Fruit fly (Drosophila melanogaster): ENCODE results near the gene CG13640.
A peak's percentile ranks its signal among the peaks of the same experiment; 100 is the strongest.

CG13640 gene

dm6 chr3R:24905959-24906634, 44.1 kb upstream of the CG13640 start, which contains the start of gene CG13643 (continued):
- peak; percentile 88 for TF ChIP-seq Eip78C (GFP tag)
- peak; percentile 1 for TF ChIP-seq cyc (GFP tag; optimal IDR thresholded peaks at IDR 0.05)
- no peak for TF ChIP-seq esn (GFP tag; optimal IDR thresholded peaks at IDR 0.05)
- TF ChIP-seq CG4318 (GFP tag; optimal IDR thresholded peaks at IDR 0.05) = peak; percentile 64
- TF ChIP-seq CG7368 (GFP tag; optimal IDR thresholded peaks at IDR 0.05) = peak; percentile 11
- TF ChIP-seq Lpt (GFP tag; optimal IDR thresholded peaks at IDR 0.05) = peak; percentile 36
- peak; percentile 54 for TF ChIP-seq Blimp-1 (GFP tag; optimal IDR thresholded peaks at IDR 0.05)
- no peak for TF ChIP-seq CG31627 (GFP tag; optimal IDR thresholded peaks at IDR 0.05)
- TF ChIP-seq Sox14 (GFP tag; optimal IDR thresholded peaks at IDR 0.05) = no peak
- no peak for TF ChIP-seq Hr38 (GFP tag; optimal IDR thresholded peaks at IDR 0.05)
- no peak for TF ChIP-seq CG9139 (GFP tag; optimal IDR thresholded peaks at IDR 0.05)
- TF ChIP-seq CG8632 (GFP tag; optimal IDR thresholded peaks at IDR 0.05) = peak; percentile 66
- peak; percentile 86 for TF ChIP-seq CG8119 (GFP tag; IDR thresholded peaks at IDR 0.05)
- TF ChIP-seq Sox15 (GFP tag; optimal IDR thresholded peaks at IDR 0.05) = no peak
- peak; percentile 31; the same call in 1 of the 3 replicates for TF ChIP-seq eg (GFP tag; IDR thresholded peaks at IDR 0.05)
- peak; percentile 75 for TF ChIP-seq CG6276 (GFP tag; optimal IDR thresholded peaks at IDR 0.05)
- TF ChIP-seq fkh (GFP tag; optimal IDR thresholded peaks at IDR 0.05) = no peak
- TF ChIP-seq CG32006 (GFP tag; optimal IDR thresholded peaks at IDR 0.05) = peak; percentile 85
- TF ChIP-seq dsx (GFP tag; optimal IDR thresholded peaks at IDR 0.05; ENCODE audit: poor library complexity, severe bottlenecking) = peak; percentile 12
- TF ChIP-seq Gug (GFP tag; IDR thresholded peaks at IDR 0.05) = no peak
- TF ChIP-seq Hr39 (GFP tag; optimal IDR thresholded peaks at IDR 0.05) = no peak
- 0 out of 3 replicates have a peak, but pooled peaks have one; percentile 6 for TF ChIP-seq CG6163 (GFP tag; IDR thresholded peaks at IDR 0.05)
- peak; percentile 23 for TF ChIP-seq pdm3 (GFP tag; optimal IDR thresholded peaks at IDR 0.05)
- TF ChIP-seq Ets21C (GFP tag; optimal IDR thresholded peaks at IDR 0.05) = no peak
- TF ChIP-seq salr (GFP tag; optimal IDR thresholded peaks at IDR 0.05) = peak in 1 of 2 experiments; percentile 71
- no peak for TF ChIP-seq CG1621 (tag; optimal IDR thresholded peaks at IDR 0.05)
- TF ChIP-seq CG11762 (GFP tag; optimal IDR thresholded peaks at IDR 0.05; ENCODE audit: insufficient read depth) = peak; percentile 69
- peak; percentile 17 for TF ChIP-seq CG16779 (tag; optimal IDR thresholded peaks at IDR 0.05)

- TF ChIP-seq CG16779 (tag; optimal IDR thresholded peaks at IDR 0.05) (no peak), acj6 (GFP tag; optimal IDR thresholded peaks at IDR 0.05) (no peak), Eip93F (GFP tag; optimal IDR thresholded peaks at IDR 0.05) (no peak), Sox15 (GFP tag; optimal IDR thresholded peaks at IDR 0.05) (no peak), CG6792 (GFP tag; optimal IDR thresholded peaks at IDR 0.05) (no peak), CG6808 (GFP tag; optimal IDR thresholded peaks at IDR 0.05) (no peak), CG34406 (GFP tag; optimal IDR thresholded peaks at IDR 0.05) (no peak), Ets96B (tag; optimal IDR thresholded peaks at IDR 0.05) (no peak), CG3919 (GFP tag; optimal IDR thresholded peaks at IDR 0.05) (no peak), CG31627 (GFP tag; optimal IDR thresholded peaks at IDR 0.05) (no peak), Smox (GFP tag; optimal IDR thresholded peaks at IDR 0.05) (no peak)
These were observed 38.9 kb upstream of the CG13640 start, which contains the start of gene CG10845 for dm6 chr3R:24900816-24901215. CG10845 (plus strand) TSS chr3R:24901116.

dm6 chr3R:24894419-24895206, 32.6 kb upstream of the CG13640 start, which contains the start of the genes CG31121 and CG11069:
CG31121 (minus strand) TSS chr3R:24894605.
CG11069 (plus strand) TSS chr3R:24894742.
- TF ChIP-seq CG1621 (tag; optimal IDR thresholded peaks at IDR 0.05) = peak; percentile 1
- TF ChIP-seq Eip78C (GFP tag) = peak; percentile 68
- TF ChIP-seq Sox102F (GFP tag; optimal IDR thresholded peaks at IDR 0.05) = no peak
- peak; percentile 59; the same call in 1 of the 3 replicates for TF ChIP-seq eg (GFP tag; IDR thresholded peaks at IDR 0.05)
- peak; percentile 9 for TF ChIP-seq net (GFP tag; optimal IDR thresholded peaks at IDR 0.05)
- no peak for TF ChIP-seq Sox15 (GFP tag; optimal IDR thresholded peaks at IDR 0.05)
- peak; percentile 6 for TF ChIP-seq CG3919 (GFP tag; optimal IDR thresholded peaks at IDR 0.05)
- TF ChIP-seq ss (GFP tag; optimal IDR thresholded peaks at IDR 0.05) = peak in 1 of 2 experiments; percentile 3
- peak; percentile 3 for TF ChIP-seq CG11762 (GFP tag; optimal IDR thresholded peaks at IDR 0.05; ENCODE audit: insufficient read depth)
- peak; percentile 29; the same call in 2 of the 3 replicates for TF ChIP-seq CG8119 (GFP tag; IDR thresholded peaks at IDR 0.05)
- no peak for TF ChIP-seq Blimp-1 (GFP tag; optimal IDR thresholded peaks at IDR 0.05)
- TF ChIP-seq Smox (GFP tag; optimal IDR thresholded peaks at IDR 0.05) = no peak
- TF ChIP-seq dsx (GFP tag; optimal IDR thresholded peaks at IDR 0.05; ENCODE audit: poor library complexity, severe bottlenecking) = peak; percentile 9
- peak; percentile 28; the same call in 1 of the 3 replicates for TF ChIP-seq CG6163 (GFP tag; IDR thresholded peaks at IDR 0.05)
- TF ChIP-seq topi (GFP tag; optimal IDR thresholded peaks at IDR 0.05) = peak; percentile 10

Data from whole organism, prepupa.